Worm (Caenorhabditis elegans) whole organism, midembryonic: ENCODE data around the gene B0432.8.

Source experiments
- T22C8.4 ChIP-seq: fragments of 200-800 bp; sonication (Bioruptor generic); IDR thresholded peaks from 2 replicates; pipeline ENCODE4 v1.3.6; 2022; ENCODE audit warnings: missing genetic modification characterization, missing compliant biosample characterization
- cog-1 ChIP-seq: sonication (generic microtip); optimal IDR thresholded peaks from 2 replicates; lab custom pipeline; 2016; ENCODE audit warnings: missing genetic modification characterization, missing compliant biosample characterization
- flt-1 ChIP-seq: fragments of 200-800 bp; sonication (Bioruptor generic); IDR thresholded peaks from 2 replicates; pipeline ENCODE4 v1.3.6; 2022; ENCODE audit warnings: missing genetic modification characterization, missing compliant biosample characterization
- klf-2 ChIP-seq: fragments of 200-800 bp; sonication (Bioruptor generic); conservative IDR thresholded peaks from 2 replicates; pipeline ENCODE4 v1.3.6; 2022; ENCODE audit warnings: missing genetic modification reagents, missing genetic modification characterization, missing compliant biosample characterization
- med-1 ChIP-seq: sonication (generic microtip); optimal IDR thresholded peaks from 2 replicates; lab custom pipeline; 2017; ENCODE audit warnings: missing genetic modification characterization, mild to moderate bottlenecking, missing compliant biosample characterization, antibody characterized with exemption, missing genetic modification reagents; ENCODE audit not compliant: insufficient read depth
- ref-1 ChIP-seq: fragments of 200-800 bp; sonication (Bioruptor generic); conservative IDR thresholded peaks from 2 replicates; pipeline ENCODE4 v1.3.6; 2022; ENCODE audit warnings: missing genetic modification reagents, missing genetic modification characterization, missing compliant biosample characterization
- tab-1 ChIP-seq: fragments of 200-800 bp; sonication (Bioruptor generic); IDR thresholded peaks from 2 replicates; pipeline ENCODE4 v1.3.6; 2022; ENCODE audit warnings: missing genetic modification characterization, missing compliant biosample characterization
- ztf-23 ChIP-seq: fragments of 200-800 bp; sonication (Bioruptor generic); IDR thresholded peaks from 2 replicates; pipeline ENCODE4 v1.3.6; 2022; ENCODE audit warnings: missing genetic modification reagents, missing genetic modification characterization, missing compliant biosample characterization
- ztf-29 ChIP-seq: fragments of 200-800 bp; sonication (Bioruptor generic); IDR thresholded peaks from 2 replicates; pipeline ENCODE4 v1.3.6; 2022; ENCODE audit warnings: missing genetic modification reagents, missing genetic modification characterization, missing compliant biosample characterization

B0432.8 gene

ce11 chrII:285627-286550 lies 7.4 kb upstream of the B0432.8 start, which contains the start of gene B0432.10:
Gene B0432.10, minus strand, starts transcription at chrII:286275.
- TF ChIP-seq klf-2 (GFP tag; lab: Robert Waterston, UW) (no peak), ref-1 (GFP tag; lab: Robert Waterston, UW) (no peak), cog-1 (tag; lab: Kevin White, UChicago) (peak; percentile 29)

ce11 chrII:283594-283993 lies 5.1 kb upstream of the B0432.8 start, which contains the start of gene B0432.9:
Gene B0432.9, minus strand, starts transcription at chrII:283694.
- TF ChIP-seq cog-1 (tag; lab: Kevin White, UChicago) (no peak), flt-1 (GFP tag; lab: Robert Waterston, UW) (no peak), ref-1 (GFP tag; lab: Robert Waterston, UW) (no peak), med-1 (no peak), ztf-23 (GFP tag; lab: Robert Waterston, UW) (no peak), klf-2 (GFP tag; lab: Robert Waterston, UW) (no peak), T22C8.4 (GFP tag; lab: Robert Waterston, UW) (no peak), tab-1 (GFP tag; lab: Robert Waterston, UW) (no peak), ztf-29 (GFP tag; lab: Robert Waterston, UW) (no peak)

- TF ChIP-seq ztf-23 (GFP tag; lab: Robert Waterston, UW): no peak
- no peak for TF ChIP-seq med-1
- TF ChIP-seq tab-1 (GFP tag; lab: Robert Waterston, UW): no peak
- TF ChIP-seq ref-1 (GFP tag; lab: Robert Waterston, UW): no peak
- no peak for TF ChIP-seq flt-1 (GFP tag; lab: Robert Waterston, UW)
- TF ChIP-seq ztf-29 (GFP tag; lab: Robert Waterston, UW): no peak
These were observed 3.9 kb upstream of the B0432.8 start, which contains the start of gene trul-1 for ce11 chrII:282483-282882. Gene trul-1, minus strand, starts transcription at chrII:282583.

ce11 chrII:273872-274271 lies 4.7 kb downstream of the B0432.8 start, which contains the start of gene B0432.7:
Gene B0432.7, minus strand, starts transcription at chrII:273972.
- TF ChIP-seq med-1 (no peak), tab-1 (GFP tag; lab: Robert Waterston, UW) (no peak), ztf-23 (GFP tag; lab: Robert Waterston, UW) (no peak), ztf-29 (GFP tag; lab: Robert Waterston, UW) (no peak), cog-1 (tag; lab: Kevin White, UChicago) (no peak), ref-1 (GFP tag; lab: Robert Waterston, UW) (no peak)

- TF ChIP-seq klf-2 (GFP tag; lab: Robert Waterston, UW) (no peak), med-1 (no peak), ztf-23 (GFP tag; lab: Robert Waterston, UW) (no peak), tab-1 (GFP tag; lab: Robert Waterston, UW) (no peak), T22C8.4 (GFP tag; lab: Robert Waterston, UW) (no peak), flt-1 (GFP tag; lab: Robert Waterston, UW) (no peak), ztf-29 (GFP tag; lab: Robert Waterston, UW) (no peak), ref-1 (GFP tag; lab: Robert Waterston, UW) (no peak), cog-1 (tag; lab: Kevin White, UChicago) (no peak)
These were observed 14.5 kb downstream of the B0432.8 start, which contains the start of gene B0432.14 for ce11 chrII:264053-264452. Gene B0432.14, plus strand, starts transcription at chrII:264353.

ce11 chrII:263563-263962 lies 15.0 kb downstream of the B0432.8 start, which contains the start of gene scc-2:
Gene scc-2, minus strand, starts transcription at chrII:263663.
- TF ChIP-seq flt-1 (GFP tag; lab: Robert Waterston, UW): no peak
- TF ChIP-seq cog-1 (tag; lab: Kevin White, UChicago): no peak
- TF ChIP-seq ref-1 (GFP tag; lab: Robert Waterston, UW): no peak
- TF ChIP-seq klf-2 (GFP tag; lab: Robert Waterston, UW): no peak
- no peak for TF ChIP-seq ztf-23 (GFP tag; lab: Robert Waterston, UW)
- TF ChIP-seq ztf-29 (GFP tag; lab: Robert Waterston, UW): no peak
- no peak for TF ChIP-seq med-1
- no peak for TF ChIP-seq tab-1 (GFP tag; lab: Robert Waterston, UW)
- no peak for TF ChIP-seq T22C8.4 (GFP tag; lab: Robert Waterston, UW)

- TF ChIP-seq klf-2 (GFP tag; lab: Robert Waterston, UW) (no peak), ref-1 (GFP tag; lab: Robert Waterston, UW) (no peak), ztf-29 (GFP tag; lab: Robert Waterston, UW) (no peak), ztf-23 (GFP tag; lab: Robert Waterston, UW) (no peak), cog-1 (tag; lab: Kevin White, UChicago) (no peak), tab-1 (GFP tag; lab: Robert Waterston, UW) (no peak), flt-1 (GFP tag; lab: Robert Waterston, UW) (no peak), T22C8.4 (GFP tag; lab: Robert Waterston, UW) (no peak), med-1 (no peak)
These were observed 21.0 kb downstream of the B0432.8 start, which contains the start of gene cat-2 for ce11 chrII:257519-257918. Gene cat-2, plus strand, starts transcription at chrII:257819.

ce11 chrII:255124-255523 lies 23.4 kb downstream of the B0432.8 start:
- TF ChIP-seq flt-1 (GFP tag; lab: Robert Waterston, UW): peak; percentile 89
- peak; percentile 55; the same call in 1 of the 2 replicates for TF ChIP-seq ref-1 (GFP tag; lab: Robert Waterston, UW)
- TF ChIP-seq klf-2 (GFP tag; lab: Robert Waterston, UW): peak; percentile 58
- peak; percentile 93 for TF ChIP-seq T22C8.4 (GFP tag; lab: Robert Waterston, UW)
- peak; percentile 88 for TF ChIP-seq cog-1 (tag; lab: Kevin White, UChicago)
- TF ChIP-seq tab-1 (GFP tag; lab: Robert Waterston, UW): peak; percentile 82
- TF ChIP-seq med-1: peak; percentile 83
- TF ChIP-seq ztf-23 (GFP tag; lab: Robert Waterston, UW): peak; percentile 87
- peak; percentile 84 for TF ChIP-seq ztf-29 (GFP tag; lab: Robert Waterston, UW)

ce11 chrII:247736-248135 lies 30.8 kb downstream of the B0432.8 start:
- TF ChIP-seq flt-1 (GFP tag; lab: Robert Waterston, UW): no peak
- TF ChIP-seq klf-2 (GFP tag; lab: Robert Waterston, UW): no peak
- no peak for TF ChIP-seq ref-1 (GFP tag; lab: Robert Waterston, UW)
- TF ChIP-seq T22C8.4 (GFP tag; lab: Robert Waterston, UW): no peak
- TF ChIP-seq ztf-29 (GFP tag; lab: Robert Waterston, UW): no peak
- no peak for TF ChIP-seq med-1
- TF ChIP-seq cog-1 (tag; lab: Kevin White, UChicago): no peak
- no peak for TF ChIP-seq tab-1 (GFP tag; lab: Robert Waterston, UW)
- no peak for TF ChIP-seq ztf-23 (GFP tag; lab: Robert Waterston, UW)
